Worm (Caenorhabditis elegans) whole organism, mixed stage, embryonic: ENCODE results near the gene pqn-41.

ENCODE experiments used
- M03D4.4 ChIP-seq: sonication (generic microtip); optimal IDR thresholded peaks from 2 replicates; lab custom pipeline; 2017; ENCODE audit warnings: mild to moderate bottlenecking, missing genetic modification characterization, missing compliant biosample characterization
- bed-3 ChIP-seq: fragments of 200-800 bp; sonication (Bioruptor generic); optimal IDR thresholded peaks from 3 replicates; lab custom pipeline; 2018; ENCODE audit warnings: mild to moderate bottlenecking, missing genetic modification characterization, moderate library complexity, missing compliant biosample characterization
- blmp-1 ChIP-seq: fragments of 150-350 bp; optimal IDR thresholded peaks from 2 replicates; lab custom pipeline; 2014; ENCODE audit warnings: missing biosample characterization, missing genetic modification characterization
- ceh-39 ChIP-seq: fragments of 150-350 bp; optimal IDR thresholded peaks from 2 replicates; lab custom pipeline; 2014; ENCODE audit warnings: missing biosample characterization, missing genetic modification characterization
- ceh-43 ChIP-seq: fragments of 200-800 bp; sonication (Bioruptor generic); optimal IDR thresholded peaks from 2 replicates; lab custom pipeline; 2018; ENCODE audit warnings: mild to moderate bottlenecking, missing genetic modification characterization, moderate library complexity, missing compliant biosample characterization
- ceh-83 ChIP-seq: fragments of 200-800 bp; sonication (Bioruptor generic); optimal IDR thresholded peaks from 2 replicates; lab custom pipeline; 2018; ENCODE audit warnings: mild to moderate bottlenecking, missing genetic modification characterization, missing compliant biosample characterization
- ces-1 ChIP-seq: fragments of 150-350 bp; optimal IDR thresholded peaks from 2 replicates; lab custom pipeline; 2014; ENCODE audit warnings: missing biosample characterization, missing genetic modification reagents, missing genetic modification characterization
- cnd-1 ChIP-seq: fragments of 200-800 bp; sonication (Bioruptor generic); optimal IDR thresholded peaks from 2 replicates; lab custom pipeline; 2018; ENCODE audit warnings: mild to moderate bottlenecking, missing genetic modification characterization, missing compliant biosample characterization
- drap-1 ChIP-seq: fragments of 200-800 bp; sonication (Bioruptor generic); optimal IDR thresholded peaks from 3 replicates; lab custom pipeline; 2018; ENCODE audit warnings: mild to moderate bottlenecking, missing genetic modification characterization, missing compliant biosample characterization
- elt-1 ChIP-seq: sonication (generic microtip); optimal IDR thresholded peaks from 2 replicates; lab custom pipeline; 2017; ENCODE audit warnings: missing genetic modification characterization, mild to moderate bottlenecking, missing compliant biosample characterization, antibody characterized with exemption, moderate library complexity, borderline replicate concordance; ENCODE audit not compliant: insufficient read depth
- elt-3 ChIP-seq: fragments of 150-350 bp; optimal IDR thresholded peaks from 2 replicates; lab custom pipeline; 2014; ENCODE audit warnings: missing biosample characterization, missing genetic modification characterization
- flh-1 ChIP-seq: fragments of 200-800 bp; sonication (Bioruptor generic); optimal IDR thresholded peaks from 2 replicates; lab custom pipeline; 2018; ENCODE audit warnings: mild to moderate bottlenecking, missing genetic modification characterization, moderate library complexity, missing compliant biosample characterization
- ham-2 ChIP-seq: fragments of 200-800 bp; sonication (Bioruptor generic); optimal IDR thresholded peaks from 2 replicates; lab custom pipeline; 2018; ENCODE audit warnings: mild to moderate bottlenecking, missing genetic modification characterization, missing compliant biosample characterization
- hlh-1 ChIP-seq: fragments of 150-350 bp; optimal IDR thresholded peaks from 2 replicates; lab custom pipeline; 2014; ENCODE audit warnings: missing biosample characterization, missing genetic modification reagents, missing genetic modification characterization
- lin-13 ChIP-seq: fragments of 150-350 bp; optimal IDR thresholded peaks from 2 replicates; lab custom pipeline; 2014; ENCODE audit warnings: missing biosample characterization, missing genetic modification characterization
- lin-32 ChIP-seq: fragments of 200-800 bp; sonication (Bioruptor generic); optimal IDR thresholded peaks from 2 replicates; lab custom pipeline; 2018; ENCODE audit warnings: mild to moderate bottlenecking, missing genetic modification characterization, missing compliant biosample characterization
- lsy-2 ChIP-seq: fragments of 150-350 bp; optimal IDR thresholded peaks from 2 replicates; lab custom pipeline; 2014; ENCODE audit warnings: missing biosample characterization, missing genetic modification characterization
- mab-5 ChIP-seq: fragments of 150-350 bp; optimal IDR thresholded peaks from 2 replicates; lab custom pipeline; 2014; ENCODE audit warnings: missing biosample characterization, missing genetic modification characterization
- mep-1 ChIP-seq: fragments of 150-350 bp; optimal IDR thresholded peaks from 2 replicates; lab custom pipeline; 2017; ENCODE audit warnings: missing biosample characterization, missing genetic modification reagents, missing genetic modification characterization, inconsistent platforms
- mls-2 ChIP-seq: sonication (generic microtip); optimal IDR thresholded peaks from 2 replicates; lab custom pipeline; 2016; ENCODE audit warnings: mild to moderate bottlenecking, missing genetic modification characterization, moderate library complexity, missing compliant biosample characterization
- nhr-12 ChIP-seq: fragments of 150-350 bp; optimal IDR thresholded peaks from 2 replicates; lab custom pipeline; 2014; ENCODE audit warnings: missing biosample characterization, missing genetic modification characterization
- nhr-2 ChIP-seq: fragments of 150-350 bp; optimal IDR thresholded peaks from 2 replicates; lab custom pipeline; 2014; ENCODE audit warnings: missing biosample characterization, missing genetic modification characterization
- nhr-237 ChIP-seq: fragments of 150-350 bp; optimal IDR thresholded peaks from 2 replicates; lab custom pipeline; 2014; ENCODE audit warnings: missing biosample characterization, missing genetic modification characterization
- nhr-28 ChIP-seq: fragments of 150-350 bp; optimal IDR thresholded peaks from 2 replicates; lab custom pipeline; 2014; ENCODE audit warnings: missing biosample characterization, missing genetic modification characterization
- nhr-76 ChIP-seq: sonication (generic microtip); optimal IDR thresholded peaks from 2 replicates; lab custom pipeline; 2017; ENCODE audit warnings: missing biosample characterization, missing genetic modification characterization
- pha-4 ChIP-seq: fragments of 150-350 bp; optimal IDR thresholded peaks from 2 replicates; lab custom pipeline; 2018; ENCODE audit warnings: missing biosample characterization, missing genetic modification reagents, missing genetic modification characterization
- sem-2 ChIP-seq: fragments of 200-800 bp; sonication (Bioruptor generic); optimal IDR thresholded peaks from 2 replicates; lab custom pipeline; 2018; ENCODE audit warnings: mild to moderate bottlenecking, missing genetic modification characterization, missing compliant biosample characterization
- snpc-4 ChIP-seq: fragments of 150-350 bp; optimal IDR thresholded peaks from 2 replicates; lab custom pipeline; 2014; ENCODE audit warnings: missing biosample characterization, missing genetic modification characterization
- sptf-1 ChIP-seq: sonication (generic microtip); optimal IDR thresholded peaks from 2 replicates; lab custom pipeline; 2017; ENCODE audit warnings: mild to moderate bottlenecking, missing genetic modification characterization, moderate library complexity, missing compliant biosample characterization
- tbx-8 ChIP-seq: fragments of 200-800 bp; sonication (Bioruptor generic); optimal IDR thresholded peaks from 2 replicates; lab custom pipeline; 2018; ENCODE audit warnings: mild to moderate bottlenecking, missing genetic modification characterization, moderate library complexity, missing compliant biosample characterization
- unc-120 ChIP-seq: sonication (generic microtip); optimal IDR thresholded peaks from 2 replicates; lab custom pipeline; 2017; ENCODE audit warnings: missing genetic modification characterization, missing compliant biosample characterization; ENCODE audit not compliant: poor library complexity, severe bottlenecking
- unc-39 ChIP-seq: fragments of 150-350 bp; optimal IDR thresholded peaks from 2 replicates; lab custom pipeline; 2014; ENCODE audit warnings: missing biosample characterization, missing genetic modification characterization
- unc-62 ChIP-seq: fragments of 150-350 bp; optimal IDR thresholded peaks from 2 replicates; lab custom pipeline; 2014; ENCODE audit warnings: missing biosample characterization, missing genetic modification reagents, missing genetic modification characterization
- zip-8 ChIP-seq: fragments of 150-350 bp; optimal IDR thresholded peaks from 2 replicates; lab custom pipeline; 2014; ENCODE audit warnings: missing biosample characterization, missing genetic modification characterization
- ztf-11 ChIP-seq: fragments of 150-350 bp; optimal IDR thresholded peaks from 2 replicates; lab custom pipeline; 2014; ENCODE audit warnings: missing biosample characterization, missing genetic modification characterization

Gene pqn-41

ce11 chrIII:1922081-1922480 lies 16.3 kb downstream of the pqn-41 start:
- TF ChIP-seq cnd-1 (tag; lab: Kevin White, UChicago) (no peak), tbx-8 (GFP tag; lab: Kevin White, UChicago) (no peak), elt-3 (tag; lab: Kevin White, UChicago) (no peak), mls-2 (tag; lab: Kevin White, UChicago) (no peak), ces-1 (GFP tag; lab: Kevin White, UChicago) (no peak), nhr-12 (tag; lab: Kevin White, UChicago) (no peak), drap-1 (GFP tag; lab: Kevin White, UChicago) (no peak)

DNA sequence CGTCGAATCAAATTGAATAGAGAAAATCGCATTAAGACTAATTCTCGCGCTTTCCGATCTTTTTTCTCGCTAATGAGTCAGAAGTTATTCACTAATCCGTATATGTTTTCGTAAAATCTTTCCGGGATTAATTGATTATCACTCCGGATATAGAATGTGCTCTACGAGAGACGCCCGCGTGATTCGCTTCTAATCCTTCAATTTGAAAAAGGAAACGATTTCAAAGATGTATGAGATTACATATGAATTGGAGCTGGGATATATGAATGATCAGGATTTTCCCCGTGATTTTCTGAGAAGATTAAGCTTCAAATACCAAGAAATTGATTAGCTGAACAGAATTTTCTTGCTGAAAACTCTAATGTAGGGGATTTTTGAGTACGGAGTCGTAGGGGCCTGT lies 16.8 kb downstream of the pqn-41 start:
- no peak for TF ChIP-seq blmp-1 (tag; lab: Kevin White, UChicago)
- peak; percentile 86 for TF ChIP-seq ces-1 (GFP tag; lab: Kevin White, UChicago)

DNA sequence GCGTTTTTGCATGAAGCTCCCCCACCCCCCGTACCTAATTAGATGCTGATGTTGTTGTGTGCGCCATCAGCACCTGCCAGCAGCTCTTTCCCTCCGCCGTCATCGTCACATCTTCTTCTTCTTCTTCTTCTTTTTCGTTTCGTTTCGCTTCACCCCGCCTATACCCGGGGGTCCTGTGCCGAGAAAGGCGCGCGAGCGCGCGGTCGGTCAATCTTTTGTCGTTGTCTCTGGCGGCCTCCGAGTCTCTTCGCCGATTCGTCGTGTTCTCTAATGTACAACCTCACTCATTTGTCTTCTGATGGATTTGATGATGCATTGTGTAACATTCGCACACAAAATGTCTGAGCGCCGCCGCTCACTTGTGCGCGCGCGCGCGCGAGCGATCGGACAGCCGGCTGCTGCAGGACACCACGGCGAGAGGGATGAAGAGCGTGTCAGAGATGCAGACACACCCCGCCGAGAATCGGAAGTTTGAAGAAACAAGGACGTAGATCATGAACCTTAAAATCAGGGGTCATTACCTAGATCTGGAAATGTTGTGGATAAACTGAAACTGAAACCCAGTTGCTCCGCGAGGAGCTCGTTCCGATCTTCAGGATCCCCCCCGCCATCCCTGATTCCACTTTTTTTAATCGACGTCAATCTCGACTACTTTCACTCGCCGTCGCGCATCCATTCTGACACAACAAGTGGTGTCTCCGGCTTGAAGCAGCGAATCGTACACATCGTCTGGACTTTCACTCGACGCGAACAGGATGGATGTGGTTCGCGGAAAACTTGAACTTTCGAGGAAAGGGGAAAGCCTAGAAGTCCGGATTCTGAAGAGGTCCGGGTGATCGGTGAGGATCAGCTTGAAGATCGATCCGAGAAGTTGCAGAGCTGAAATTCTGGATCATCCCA lies 17.9 kb downstream of the pqn-41 start:
- TF ChIP-seq sptf-1 (tag; lab: Kevin White, UChicago) = peak; percentile 89
- peak; percentile 94 for TF ChIP-seq hlh-1 (tag; lab: Kevin White, UChicago)
- TF ChIP-seq drap-1 (GFP tag; lab: Kevin White, UChicago) = peak; percentile 64
- TF ChIP-seq ztf-11 = peak; percentile 42
- TF ChIP-seq elt-1 = no peak
- peak; percentile 29 for TF ChIP-seq ceh-43
- TF ChIP-seq lsy-2 = peak; percentile 52
- no peak for TF ChIP-seq lin-32
- TF ChIP-seq mep-1 (tag; lab: Kevin White, UChicago) = peak; percentile 79
- TF ChIP-seq cnd-1 (tag; lab: Kevin White, UChicago) = peak; percentile 31
- TF ChIP-seq unc-39 (tag; lab: Kevin White, UChicago) = no peak
- peak; percentile 98 for TF ChIP-seq unc-62 (GFP tag; lab: Kevin White, UChicago)
- peak; percentile 42 for TF ChIP-seq bed-3 (GFP tag; lab: Kevin White, UChicago)
- TF ChIP-seq ces-1 (GFP tag; lab: Kevin White, UChicago) = peak; percentile 82
- TF ChIP-seq pha-4 (tag; lab: Kevin White, UChicago) = peak; percentile 91
- no peak for TF ChIP-seq flh-1 (GFP tag; lab: Kevin White, UChicago)
- TF ChIP-seq ham-2 (GFP tag; lab: Kevin White, UChicago) = peak; percentile 98
- peak; percentile 72 for TF ChIP-seq M03D4.4
- peak; percentile 47 for TF ChIP-seq nhr-2 (tag; lab: Kevin White, UChicago)
- no peak for TF ChIP-seq sem-2 (GFP tag; lab: Kevin White, UChicago)
- TF ChIP-seq mls-2 (tag; lab: Kevin White, UChicago) = peak; percentile 83
- TF ChIP-seq snpc-4 (tag; lab: Kevin White, UChicago) = no peak
- TF ChIP-seq ceh-83 = peak; percentile 11
- no peak for TF ChIP-seq nhr-76 (tag; lab: Kevin White, UChicago)
- TF ChIP-seq mab-5 (tag; lab: Kevin White, UChicago) = peak; percentile 42
- no peak for TF ChIP-seq nhr-28 (tag; lab: Kevin White, UChicago)
- TF ChIP-seq blmp-1 (tag; lab: Kevin White, UChicago) = peak; percentile 60
- peak; percentile 3 for TF ChIP-seq nhr-12 (tag; lab: Kevin White, UChicago)
- TF ChIP-seq unc-120 = peak; percentile 94
- TF ChIP-seq tbx-8 (GFP tag; lab: Kevin White, UChicago) = peak; percentile 74
- peak; percentile 30 for TF ChIP-seq elt-3 (tag; lab: Kevin White, UChicago)
- TF ChIP-seq lin-13 = no peak
- TF ChIP-seq ceh-39 (tag; lab: Kevin White, UChicago) = no peak
- no peak for TF ChIP-seq zip-8 (tag; lab: Kevin White, UChicago)
- TF ChIP-seq nhr-237 (tag; lab: Kevin White, UChicago) = peak; percentile 78
